Fruit fly (Drosophila melanogaster): ENCODE results near the gene asun.

Gene asun

dm6 chr3R:16224415-16225165, 39.5 kb upstream of the asun start (continued):
- TF ChIP-seq Eip78C (GFP tag) (peak; percentile 99), CG8319 (GFP tag; optimal IDR thresholded peaks at IDR 0.05) (peak; percentile 84), CG4318 (GFP tag; optimal IDR thresholded peaks at IDR 0.05) (peak; percentile 94), CG7368 (GFP tag; optimal IDR thresholded peaks at IDR 0.05) (peak; percentile 90), salr (GFP tag; optimal IDR thresholded peaks at IDR 0.05) (peak; percentile 93 to 95), Hr38 (GFP tag; optimal IDR thresholded peaks at IDR 0.05) (peak; percentile 24), Hr39 (GFP tag; optimal IDR thresholded peaks at IDR 0.05) (peak; percentile 85), Smox (GFP tag; optimal IDR thresholded peaks at IDR 0.05) (peak; percentile 82), eg (GFP tag; IDR thresholded peaks at IDR 0.05) (no peak), CG32006 (GFP tag; optimal IDR thresholded peaks at IDR 0.05) (peak; percentile 96), Ets21C (GFP tag; optimal IDR thresholded peaks at IDR 0.05) (peak; percentile 81), CG11762 (GFP tag; optimal IDR thresholded peaks at IDR 0.05; ENCODE audit: insufficient read depth) (peak; percentile 93), CG11902 (GFP tag; optimal IDR thresholded peaks at IDR 0.05) (peak; percentile 83), Met (GFP tag; optimal IDR thresholded peaks at IDR 0.05) (peak; percentile 90), CG8119 (GFP tag; IDR thresholded peaks at IDR 0.05) (no peak), CG10631 (GFP tag; optimal IDR thresholded peaks at IDR 0.05) (peak; percentile 97), OdsH (GFP tag; optimal IDR thresholded peaks at IDR 0.05) (peak; percentile 96), CG3032 (tag; optimal IDR thresholded peaks at IDR 0.05) (peak; percentile 98), CG8632 (GFP tag; optimal IDR thresholded peaks at IDR 0.05) (peak; percentile 94), CG10669 (GFP tag; optimal IDR thresholded peaks at IDR 0.05) (peak; percentile 98), ss (GFP tag; optimal IDR thresholded peaks at IDR 0.05) (peak; percentile 97 to 98), CG16779 (tag; optimal IDR thresholded peaks at IDR 0.05) (peak; percentile 92), Lpt (GFP tag; optimal IDR thresholded peaks at IDR 0.05) (peak; percentile 96), Blimp-1 (GFP tag; optimal IDR thresholded peaks at IDR 0.05) (peak; percentile 51)

dm6 chr3R:16225351-16225750, 38.7 kb upstream of the asun start, which contains the start of gene tara:
Gene tara (plus strand): TSS chr3R:16225651.
- TF ChIP-seq CG7368 (GFP tag; optimal IDR thresholded peaks at IDR 0.05) = no peak
- no peak for TF ChIP-seq fd59A (GFP tag; optimal IDR thresholded peaks at IDR 0.05)
- no peak for TF ChIP-seq fkh (GFP tag; optimal IDR thresholded peaks at IDR 0.05)
- no peak for TF ChIP-seq CG6276 (GFP tag; optimal IDR thresholded peaks at IDR 0.05)
- TF ChIP-seq CG3919 (GFP tag; optimal IDR thresholded peaks at IDR 0.05) = no peak
- TF ChIP-seq Hr38 (GFP tag; optimal IDR thresholded peaks at IDR 0.05) = no peak
- TF ChIP-seq CG11294 (GFP tag; IDR thresholded peaks at IDR 0.05) = no peak
- no peak for TF ChIP-seq Sox14 (GFP tag; optimal IDR thresholded peaks at IDR 0.05)
- TF ChIP-seq Sox15 (GFP tag; optimal IDR thresholded peaks at IDR 0.05) = no peak
- TF ChIP-seq cyc (GFP tag; optimal IDR thresholded peaks at IDR 0.05) = no peak
- no peak for TF ChIP-seq CG8119 (GFP tag; IDR thresholded peaks at IDR 0.05)
- TF ChIP-seq net (GFP tag; optimal IDR thresholded peaks at IDR 0.05) = no peak
- no peak for TF ChIP-seq CG10669 (GFP tag; optimal IDR thresholded peaks at IDR 0.05)
- TF ChIP-seq Met (GFP tag; optimal IDR thresholded peaks at IDR 0.05) = no peak
- no peak for TF ChIP-seq CG32006 (GFP tag; optimal IDR thresholded peaks at IDR 0.05)

dm6 chr3R:16225760-16226159, 38.3 kb upstream of the asun start:
- no peak for TF ChIP-seq CG6808 (GFP tag; optimal IDR thresholded peaks at IDR 0.05)
- no peak for TF ChIP-seq esn (GFP tag; optimal IDR thresholded peaks at IDR 0.05)
- TF ChIP-seq Lpt (GFP tag; optimal IDR thresholded peaks at IDR 0.05) = peak; percentile 33
- no peak for TF ChIP-seq CG31627 (GFP tag; optimal IDR thresholded peaks at IDR 0.05)
- TF ChIP-seq Hr4 (GFP tag; optimal IDR thresholded peaks at IDR 0.05) = no peak
- TF ChIP-seq Ets96B (tag; optimal IDR thresholded peaks at IDR 0.05) = no peak
- no peak for TF ChIP-seq CG10631 (GFP tag; optimal IDR thresholded peaks at IDR 0.05)
- no peak for TF ChIP-seq fd85E (GFP tag; optimal IDR thresholded peaks at IDR 0.05)
- TF ChIP-seq cyc (GFP tag; optimal IDR thresholded peaks at IDR 0.05) = no peak
- TF ChIP-seq pdm3 (GFP tag; optimal IDR thresholded peaks at IDR 0.05) = no peak
- TF ChIP-seq CG7368 (GFP tag; optimal IDR thresholded peaks at IDR 0.05) = peak; percentile 3
- no peak for TF ChIP-seq fkh (GFP tag; optimal IDR thresholded peaks at IDR 0.05)
- TF ChIP-seq Hr39 (GFP tag; optimal IDR thresholded peaks at IDR 0.05) = no peak
- peak; percentile 7 for TF ChIP-seq Eip78C (GFP tag)
- no peak for TF ChIP-seq acj6 (GFP tag; optimal IDR thresholded peaks at IDR 0.05)
- no peak for TF ChIP-seq CG6276 (GFP tag; optimal IDR thresholded peaks at IDR 0.05)
- TF ChIP-seq Eip75B (GFP tag; optimal IDR thresholded peaks at IDR 0.05) = no peak
- TF ChIP-seq CG4318 (GFP tag; optimal IDR thresholded peaks at IDR 0.05) = no peak
